Fruit fly (Drosophila melanogaster): ENCODE results near the gene CG7560.

The CG7560 gene

dm6 chr3L:11379698-11380438 lies 45.1 kb upstream of the CG7560 start (continued):
- TF ChIP-seq C15 (GFP tag; IDR thresholded peaks at IDR 0.05): 0 out of 3 replicates have a peak, but pooled peaks have one; percentile 18
- peak; percentile 20 for TF ChIP-seq bcd (GFP tag; optimal IDR thresholded peaks at IDR 0.05)
- TF ChIP-seq CG9876 (GFP tag; optimal IDR thresholded peaks at IDR 0.05): peak; percentile 21
- TF ChIP-seq Rx (GFP tag; IDR thresholded peaks at IDR 0.05): peak; percentile 54; the same call in 1 of the 2 replicates
- peak; percentile 56 for TF ChIP-seq sisA (GFP tag; IDR thresholded peaks at IDR 0.05)
- no peak for TF ChIP-seq zen2 (GFP tag; IDR thresholded peaks at IDR 0.05; ENCODE audit: partially characterized antibody)
- no peak for TF ChIP-seq CG5180 (GFP tag; optimal IDR thresholded peaks at IDR 0.05)
- TF ChIP-seq CG10321 (GFP tag; IDR thresholded peaks at IDR 0.05): no peak
- TF ChIP-seq CG16863 (GFP tag; optimal IDR thresholded peaks at IDR 0.05): peak; percentile 17
- no peak for TF ChIP-seq Taf1 (GFP tag; IDR thresholded peaks at IDR 0.05)
- TF ChIP-seq HHEX (GFP tag; optimal IDR thresholded peaks at IDR 0.05): peak; percentile 9
- TF ChIP-seq CG12942 (GFP tag; optimal IDR thresholded peaks at IDR 0.05): peak; percentile 15
- peak; percentile 55 for TF ChIP-seq unpg (GFP tag; optimal IDR thresholded peaks at IDR 0.05)
- peak; percentile 25; the same call in 1 of the 2 replicates for TF ChIP-seq CG10366 (GFP tag; IDR thresholded peaks at IDR 0.05)
- peak; percentile 52 for TF ChIP-seq Spps (tag; optimal IDR thresholded peaks at IDR 0.05)
- no peak for TF ChIP-seq zen (tag; optimal IDR thresholded peaks at IDR 0.05)
- TF ChIP-seq Max (GFP tag; optimal IDR thresholded peaks at IDR 0.05): peak; percentile 19
- TF ChIP-seq gsb-n (tag; optimal IDR thresholded peaks at IDR 0.05): peak; percentile 63
- TF ChIP-seq ssp (GFP tag; IDR thresholded peaks at IDR 0.05): peak; percentile 40; the same call in 1 of the 2 replicates
- peak; percentile 41 for TF ChIP-seq CG10543 (GFP tag; optimal IDR thresholded peaks at IDR 0.05)
- no peak for TF ChIP-seq CG2129 (GFP tag; IDR thresholded peaks at IDR 0.05; ENCODE audit: partially characterized antibody)
- peak; percentile 55 for TF ChIP-seq CG32532 (GFP tag; IDR thresholded peaks at IDR 0.05)
- TF ChIP-seq CG18262 (tag; optimal IDR thresholded peaks at IDR 0.05): peak; percentile 78
- peak; percentile 22 for TF ChIP-seq wek (GFP tag; optimal IDR thresholded peaks at IDR 0.05)
- TF ChIP-seq her (GFP tag; optimal IDR thresholded peaks at IDR 0.05): peak; percentile 53
- peak; percentile 49; the same call in 2 of the 3 replicates for TF ChIP-seq H15 (GFP tag; IDR thresholded peaks at IDR 0.05)
- peak; percentile 19 for TF ChIP-seq Nf-YC (tag; optimal IDR thresholded peaks at IDR 0.05)
- TF ChIP-seq CG9932 (GFP tag; IDR thresholded peaks at IDR 0.05): 0 out of 2 replicates have a peak, but pooled peaks have one; percentile 23
- no peak for TF ChIP-seq amos (GFP tag; IDR thresholded peaks at IDR 0.05; ENCODE audit: partially characterized antibody)
- TF ChIP-seq Adf1 (GFP tag; IDR thresholded peaks at IDR 0.05): no peak
- TF ChIP-seq crc (GFP tag; optimal IDR thresholded peaks at IDR 0.05): no peak
- TF ChIP-seq CG8924 (tag; optimal IDR thresholded peaks at IDR 0.05): peak; percentile 67
- no peak for TF ChIP-seq usp (GFP tag; optimal IDR thresholded peaks at IDR 0.05)
- no peak for TF ChIP-seq CG11093 (GFP tag; IDR thresholded peaks at IDR 0.05)
- TF ChIP-seq CG16779 (GFP tag; IDR thresholded peaks at IDR 0.05): no peak
- peak; percentile 18 for TF ChIP-seq CHES-1-like (GFP tag; optimal IDR thresholded peaks at IDR 0.05)
- peak; percentile 42 for TF ChIP-seq jing (GFP tag; optimal IDR thresholded peaks at IDR 0.05)
- peak; percentile 44 for TF ChIP-seq CG7556 (GFP tag; optimal IDR thresholded peaks at IDR 0.05)
- TF ChIP-seq NfI (GFP tag; optimal IDR thresholded peaks at IDR 0.05): peak; percentile 19
- TF ChIP-seq tna (GFP tag; IDR thresholded peaks at IDR 0.05; ENCODE audit: partially characterized antibody): no peak
- peak; percentile 51 for TF ChIP-seq dmrt11E (tag; optimal IDR thresholded peaks at IDR 0.05)
- TF ChIP-seq Antp (GFP tag; optimal IDR thresholded peaks at IDR 0.05): peak; percentile 72
- TF ChIP-seq gcm2 (GFP tag; optimal IDR thresholded peaks at IDR 0.05): peak; percentile 36
- TF ChIP-seq ro (GFP tag; IDR thresholded peaks at IDR 0.05): peak; percentile 20; the same call in 1 of the 2 replicates
- peak; percentile 14; the same call in 1 of the 3 replicates for TF ChIP-seq tgo (GFP tag; IDR thresholded peaks at IDR 0.05)
- no peak for TF ChIP-seq abd-A (tag; optimal IDR thresholded peaks at IDR 0.05)
- peak; percentile 59 for TF ChIP-seq row (GFP tag; IDR thresholded peaks at IDR 0.05)
- no peak for TF ChIP-seq hb (GFP tag; IDR thresholded peaks at IDR 0.05; ENCODE audit: partially characterized antibody)
- TF ChIP-seq NK7.1 (GFP tag; optimal IDR thresholded peaks at IDR 0.05): no peak
